Worm (Caenorhabditis elegans) whole organism, L1 larva: ENCODE results near the gene dpff-1.

Experiments used
- C04F5.9 ChIP-seq: sonication (generic microtip); optimal IDR thresholded peaks from 2 replicates; lab custom pipeline; 2016; ENCODE audit warnings: missing genetic modification characterization, missing compliant biosample characterization
- C16A3.4 ChIP-seq: fragments of 150-350 bp; optimal IDR thresholded peaks from 2 replicates; lab custom pipeline; 2014; ENCODE audit warnings: missing biosample characterization, missing genetic modification characterization
- alr-1 ChIP-seq: fragments of 200-800 bp; sonication (Bioruptor generic); optimal IDR thresholded peaks from 2 replicates; lab custom pipeline; 2018; ENCODE audit warnings: borderline replicate concordance, mild to moderate bottlenecking, missing genetic modification characterization, missing compliant biosample characterization
- ama-1 ChIP-seq: fragments of 150-350 bp; optimal IDR thresholded peaks from 2 replicates; lab custom pipeline; 2014
- ceh-88 ChIP-seq: fragments of 200-800 bp; sonication (Bioruptor generic); IDR thresholded peaks from 2 replicates; pipeline ENCODE4 v1.3.6; 2022; ENCODE audit warnings: missing genetic modification characterization, missing compliant biosample characterization
- ceh-90 ChIP-seq: sonication (generic microtip); optimal IDR thresholded peaks from 2 replicates; lab custom pipeline; 2016; ENCODE audit warnings: missing genetic modification characterization, missing compliant biosample characterization
- dpl-1 ChIP-seq, 3 experiments: fragments of 150-350 bp in 2 of 3; sonication (generic microtip) in 1 of 3; optimal IDR thresholded peaks; 2 replicates each; lab custom pipeline; 2014 to 2017; ENCODE audit warnings: missing biosample characterization in 3 of 3, missing genetic modification characterization in 3 of 3, missing genetic modification reagents in 3 of 3
- efl-1 ChIP-seq, 4 experiments: fragments of 150-350 bp; optimal IDR thresholded peaks in 3 of 4; peaks in 1 of 4; 1 replicate in 1 of 4; 2 replicates in 3 of 4; lab custom pipeline; 2014; ENCODE audit warnings: missing biosample characterization in 2 of 4, missing genetic modification characterization in 2 of 4, missing genetic modification reagents in 2 of 4
- egl-13 ChIP-seq: sonication (generic microtip); optimal IDR thresholded peaks from 2 replicates; lab custom pipeline; 2016; ENCODE audit warnings: missing genotype, missing genetic modification reagents, missing genetic modification characterization, missing compliant biosample characterization
- elt-2 ChIP-seq: sonication (generic microtip); optimal IDR thresholded peaks from 2 replicates; lab custom pipeline; 2016; ENCODE audit warnings: missing genetic modification characterization, mild to moderate bottlenecking, inconsistent platforms, missing compliant biosample characterization, missing genetic modification reagents
- elt-3 ChIP-seq, 6 experiments: fragments of 150-350 bp in 1 of 6; sonication (generic microtip); optimal IDR thresholded peaks; 2 replicates each; lab custom pipeline; 2017 to 2018; ENCODE audit warnings: missing biosample characterization in 6 of 6, missing genetic modification characterization in 6 of 6, inconsistent platforms in 1 of 6
- fkh-10 ChIP-seq: sonication (generic microtip); optimal IDR thresholded peaks from 2 replicates; lab custom pipeline; 2017; ENCODE audit warnings: missing biosample characterization, missing genetic modification reagents, missing genetic modification characterization
- fkh-4 ChIP-seq: sonication (generic microtip); optimal IDR thresholded peaks from 2 replicates; lab custom pipeline; 2016; ENCODE audit warnings: missing compliant biosample characterization, missing genetic modification characterization, borderline replicate concordance
- fkh-8 ChIP-seq: sonication (generic microtip); optimal IDR thresholded peaks from 2 replicates; lab custom pipeline; 2016; ENCODE audit warnings: mild to moderate bottlenecking, missing genetic modification characterization, missing compliant biosample characterization
- fos-1 ChIP-seq: fragments of 150-350 bp; optimal IDR thresholded peaks from 2 replicates; lab custom pipeline; 2014; ENCODE audit warnings: missing biosample characterization, missing genetic modification characterization
- grh-1 ChIP-seq: fragments of 200-800 bp; sonication (Bioruptor generic); IDR thresholded peaks from 2 replicates; pipeline ENCODE4 v1.3.6; 2022; ENCODE audit warnings: missing genetic modification reagents, missing genetic modification characterization, missing compliant biosample characterization
- hpl-2 ChIP-seq: fragments of 150-350 bp; optimal IDR thresholded peaks from 2 replicates; lab custom pipeline; 2014; ENCODE audit warnings: missing biosample characterization, missing genetic modification reagents, missing genetic modification characterization
- irx-1 ChIP-seq: sonication (generic microtip); optimal IDR thresholded peaks from 2 replicates; lab custom pipeline; 2016; ENCODE audit warnings: missing genetic modification characterization, missing compliant biosample characterization
- lin-14 ChIP-seq: fragments of 200-800 bp; sonication (Bioruptor generic); optimal IDR thresholded peaks from 2 replicates; lab custom pipeline; 2018; ENCODE audit warnings: mild to moderate bottlenecking, missing genetic modification characterization, moderate library complexity, missing compliant biosample characterization
- lin-15B ChIP-seq: fragments of 150-350 bp; sonication (generic microtip); optimal IDR thresholded peaks from 3 replicates; lab custom pipeline; 2014; ENCODE audit warnings: missing biosample characterization, missing genetic modification characterization
- lin-35 ChIP-seq, 2 experiments: fragments of 150-350 bp; optimal IDR thresholded peaks; 2 replicates each; lab custom pipeline; 2014; ENCODE audit warnings: missing biosample characterization in 2 of 2, missing genetic modification characterization in 2 of 2, missing genetic modification reagents in 2 of 2
- lsy-2 ChIP-seq, 2 experiments: fragments of 150-350 bp; optimal IDR thresholded peaks; 2 replicates each; lab custom pipeline; 2014; ENCODE audit warnings: missing biosample characterization in 2 of 2, missing genetic modification characterization in 2 of 2
- mef-2 ChIP-seq: fragments of 150-350 bp; optimal IDR thresholded peaks from 2 replicates; lab custom pipeline; 2014; ENCODE audit warnings: missing biosample characterization, missing genetic modification characterization
- nhr-12 ChIP-seq: sonication (generic microtip); optimal IDR thresholded peaks from 2 replicates; lab custom pipeline; 2017; ENCODE audit warnings: missing biosample characterization, missing genetic modification characterization
- nhr-19 ChIP-seq: fragments of 200-800 bp; sonication (Bioruptor generic); conservative IDR thresholded peaks from 2 replicates; pipeline ENCODE4 v1.3.6; 2022; ENCODE audit warnings: missing genetic modification characterization, missing compliant biosample characterization
- nhr-20 ChIP-seq: sonication (generic microtip); optimal IDR thresholded peaks from 2 replicates; lab custom pipeline; 2016; ENCODE audit warnings: mild to moderate bottlenecking, missing genetic modification characterization, missing compliant biosample characterization
- nhr-28 ChIP-seq: fragments of 150-350 bp; optimal IDR thresholded peaks from 2 replicates; lab custom pipeline; 2014; ENCODE audit warnings: missing biosample characterization, missing genetic modification characterization
- nhr-47 ChIP-seq: sonication (generic microtip); optimal IDR thresholded peaks from 2 replicates; lab custom pipeline; 2016; ENCODE audit warnings: mild to moderate bottlenecking, missing genetic modification characterization, moderate library complexity, missing compliant biosample characterization
- nhr-71 ChIP-seq: sonication (generic microtip); optimal IDR thresholded peaks from 2 replicates; lab custom pipeline; 2016; ENCODE audit warnings: mild to moderate bottlenecking, missing genetic modification characterization, moderate library complexity, missing compliant biosample characterization
- nhr-76 ChIP-seq: sonication (generic microtip); optimal IDR thresholded peaks from 2 replicates; lab custom pipeline; 2017; ENCODE audit warnings: missing biosample characterization, missing genetic modification characterization
- nhr-85 ChIP-seq: sonication (generic microtip); peaks from one replicate; lab custom pipeline; 2016; ENCODE audit warnings: missing genetic modification characterization, inconsistent platforms, missing compliant biosample characterization
- nhr-90 ChIP-seq: sonication (generic microtip); optimal IDR thresholded peaks from 2 replicates; lab custom pipeline; 2016; ENCODE audit warnings: mild to moderate bottlenecking, missing genetic modification characterization, missing compliant biosample characterization; ENCODE audit not compliant: poor library complexity
- pax-3 ChIP-seq: fragments of 200-800 bp; sonication (Bioruptor generic); optimal IDR thresholded peaks from 2 replicates; lab custom pipeline; 2018; ENCODE audit warnings: mild to moderate bottlenecking, missing genetic modification characterization, moderate library complexity, missing compliant biosample characterization
- pqm-1 ChIP-seq: sonication (generic microtip); optimal IDR thresholded peaks from 3 replicates; lab custom pipeline; 2017; ENCODE audit warnings: missing biosample characterization, missing genetic modification characterization
- rnt-1 ChIP-seq: sonication (generic microtip); optimal IDR thresholded peaks from 2 replicates; lab custom pipeline; 2016; ENCODE audit warnings: mild to moderate bottlenecking, missing genetic modification characterization, moderate library complexity, missing compliant biosample characterization
- skn-1 ChIP-seq: fragments of 150-350 bp; optimal IDR thresholded peaks from 2 replicates; lab custom pipeline; 2014; ENCODE audit warnings: missing biosample characterization, missing genetic modification characterization
- snpc-4 ChIP-seq: fragments of 150-350 bp; optimal IDR thresholded peaks from 2 replicates; lab custom pipeline; 2014; ENCODE audit warnings: missing biosample characterization, missing genetic modification characterization
- snu-23 ChIP-seq: sonication (generic microtip); optimal IDR thresholded peaks from 2 replicates; lab custom pipeline; 2016; ENCODE audit warnings: missing genetic modification characterization, missing compliant biosample characterization
- sptf-1 ChIP-seq: fragments of 150-350 bp; optimal IDR thresholded peaks from 2 replicates; lab custom pipeline; 2014; ENCODE audit warnings: missing biosample characterization, missing genetic modification characterization
- swsn-7 ChIP-seq: sonication (generic microtip); optimal IDR thresholded peaks from 2 replicates; lab custom pipeline; 2016; ENCODE audit warnings: missing genetic modification characterization, missing compliant biosample characterization
- unc-130 ChIP-seq: fragments of 150-350 bp; optimal IDR thresholded peaks from 2 replicates; lab custom pipeline; 2017; ENCODE audit warnings: missing biosample characterization, missing genetic modification characterization, inconsistent platforms
- unc-30 ChIP-seq: sonication (generic microtip); optimal IDR thresholded peaks from 2 replicates; lab custom pipeline; 2017; ENCODE audit warnings: missing biosample characterization, missing genetic modification characterization
- unc-62 ChIP-seq: fragments of 150-350 bp; optimal IDR thresholded peaks from 2 replicates; lab custom pipeline; 2014; ENCODE audit warnings: missing biosample characterization, missing genetic modification reagents, missing genetic modification characterization
- zag-1 ChIP-seq: fragments of 150-350 bp; optimal IDR thresholded peaks from 2 replicates; lab custom pipeline; 2014; ENCODE audit warnings: missing biosample characterization, missing genetic modification characterization
- zip-4 ChIP-seq: fragments of 200-800 bp; sonication (Bioruptor generic); optimal IDR thresholded peaks from 2 replicates; lab custom pipeline; 2018; ENCODE audit warnings: mild to moderate bottlenecking, missing genetic modification characterization, moderate library complexity, missing compliant biosample characterization
- ztf-11 ChIP-seq, 2 experiments: sonication (generic microtip); optimal IDR thresholded peaks; 2 replicates each; lab custom pipeline; 2016 to 2017; ENCODE audit warnings: missing genetic modification characterization in 2 of 2, missing biosample characterization in 1 of 2, missing compliant biosample characterization in 1 of 2
- ztf-4 ChIP-seq: fragments of 150-350 bp; optimal IDR thresholded peaks from 2 replicates; lab custom pipeline; 2014; ENCODE audit warnings: missing biosample characterization, missing genetic modification characterization

dpff-1 gene

DNA sequence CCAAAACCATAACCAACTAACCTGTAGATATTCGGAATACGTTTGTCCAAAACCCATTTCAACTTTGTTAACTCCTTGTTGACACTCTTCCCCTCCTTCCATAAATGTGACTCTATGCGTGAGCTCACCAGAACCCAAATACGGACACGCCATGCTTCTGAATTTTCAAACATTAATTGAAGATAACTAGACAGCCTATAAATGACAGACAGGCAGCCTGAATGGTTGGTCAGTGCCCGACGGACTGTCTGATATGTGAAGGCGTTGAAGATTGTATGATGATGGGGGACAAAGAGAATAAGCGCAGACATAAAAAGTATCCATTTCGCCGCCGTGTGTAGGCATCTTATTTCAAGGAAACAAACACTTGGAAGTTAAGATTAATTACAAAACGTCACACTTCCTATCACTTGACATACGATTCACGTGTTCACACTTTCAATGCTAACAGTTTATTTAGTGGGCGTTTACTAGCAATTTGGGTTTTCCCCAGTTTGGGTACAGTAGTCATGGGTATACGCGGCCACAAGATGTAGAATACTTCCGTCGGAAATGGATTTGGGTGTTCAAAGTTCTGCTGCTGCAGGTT lies 13.7 kb upstream of the dpff-1 start, which contains the start of the genes tdo-2 and C28H8.2 (continued):
- no peak for TF ChIP-seq C04F5.9
- TF ChIP-seq irx-1 (tag; lab: Kevin White, UChicago), result peak; percentile 19
- no peak for TF ChIP-seq elt-2 (tag; lab: Kevin White, UChicago)
- peak; percentile 75 for TF ChIP-seq snu-23 (GFP tag; lab: Kevin White, UChicago)
- TF ChIP-seq lsy-2 (tag; optimal IDR thresholded peaks at IDR 0.05; lab: Kevin White, UChicago), result peak; percentile 37
- TF ChIP-seq rnt-1 (tag; lab: Kevin White, UChicago), result no peak
- TF ChIP-seq swsn-7, result peak; percentile 17
- TF ChIP-seq fkh-4 (tag; lab: Kevin White, UChicago), result no peak
- TF ChIP-seq zag-1, result no peak
- no peak for TF ChIP-seq sptf-1 (tag; lab: Kevin White, UChicago)
- no peak for TF ChIP-seq zip-4 (GFP tag; lab: Kevin White, UChicago)
- TF ChIP-seq lin-15B, result no peak
- TF ChIP-seq nhr-76 (tag; lab: Kevin White, UChicago), result no peak
- no peak for TF ChIP-seq nhr-12
- TF ChIP-seq skn-1 (tag; lab: Kevin White, UChicago), result peak; percentile 4
- peak; percentile 78 for TF ChIP-seq nhr-19 (GFP tag; lab: Robert Waterston, UW)
- TF ChIP-seq grh-1 (GFP tag; lab: Robert Waterston, UW), result peak; percentile 71
- no peak for TF ChIP-seq unc-30
- no peak for TF ChIP-seq snpc-4
- no peak for TF ChIP-seq fos-1
- TF ChIP-seq, all 84 proteins: peak for 28

DNA sequence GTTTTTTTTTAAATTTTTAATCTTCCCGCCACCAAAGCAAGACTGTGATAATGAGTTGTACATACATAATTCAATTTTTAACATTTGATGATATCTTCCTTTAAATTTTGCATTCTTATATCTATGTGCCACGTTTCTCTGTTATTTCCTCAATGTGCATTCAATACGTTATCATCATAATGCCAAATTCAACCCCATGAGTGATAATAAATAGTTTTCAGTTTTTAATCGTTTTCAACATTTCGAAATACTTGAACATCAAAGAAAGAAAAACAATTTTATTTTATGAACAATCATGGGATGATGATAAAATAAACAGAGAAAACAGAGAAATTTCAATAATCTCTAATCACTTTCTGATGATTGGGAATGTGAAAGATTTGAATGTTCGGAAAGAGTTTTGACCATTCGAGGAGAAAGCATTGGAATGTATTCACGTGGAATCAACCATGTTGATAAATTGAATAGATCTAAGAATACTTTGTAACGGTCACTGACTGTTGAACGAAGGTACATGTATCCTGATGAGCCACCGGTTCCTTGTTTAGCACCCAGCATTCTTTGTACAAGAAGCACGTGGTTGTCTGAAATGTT lies 11.3 kb upstream of the dpff-1 start:
- TF ChIP-seq nhr-85 (tag; lab: Kevin White, UChicago) (peak; percentile 40), elt-2 (tag; lab: Kevin White, UChicago) (peak; percentile 67), unc-130 (no peak), fkh-10 (no peak), snu-23 (GFP tag; lab: Kevin White, UChicago) (peak; percentile 21), nhr-90 (tag; lab: Kevin White, UChicago) (peak; percentile 75), ceh-90 (tag; lab: Kevin White, UChicago) (no peak), nhr-20 (tag; lab: Kevin White, UChicago) (peak; percentile 27), ama-1 (lab: Kevin White, UChicago) (peak; percentile 43), lin-14 (peak; percentile 16), ztf-4 (tag; lab: Kevin White, UChicago) (peak; percentile 11), lin-35 (GFP tag; optimal IDR thresholded peaks at IDR 0.05; lab: Kevin White, UChicago) (peak in 1 of 2 experiments; percentile 57), C16A3.4 (peak; percentile 22), nhr-47 (peak; percentile 12), efl-1 (optimal IDR thresholded peaks at IDR 0.05; lab: Kevin White, UChicago) (peak in 1 of 2 experiments; percentile 21), efl-1 (GFP tag; optimal IDR thresholded peaks at IDR 0.05 in 1 of 2; lab: Kevin White, UChicago) (peak in 1 of 2 experiments; percentile 70), lsy-2 (tag; optimal IDR thresholded peaks at IDR 0.05; lab: Kevin White, UChicago) (peak in 1 of 2 experiments; percentile 34), nhr-71 (tag; lab: Kevin White, UChicago) (peak; percentile 59), fos-1 (no peak), pax-3 (tag; lab: Kevin White, UChicago) (peak; percentile 9), ceh-88 (GFP tag; lab: Robert Waterston, UW) (no peak), pqm-1 (peak; percentile 34)

DNA sequence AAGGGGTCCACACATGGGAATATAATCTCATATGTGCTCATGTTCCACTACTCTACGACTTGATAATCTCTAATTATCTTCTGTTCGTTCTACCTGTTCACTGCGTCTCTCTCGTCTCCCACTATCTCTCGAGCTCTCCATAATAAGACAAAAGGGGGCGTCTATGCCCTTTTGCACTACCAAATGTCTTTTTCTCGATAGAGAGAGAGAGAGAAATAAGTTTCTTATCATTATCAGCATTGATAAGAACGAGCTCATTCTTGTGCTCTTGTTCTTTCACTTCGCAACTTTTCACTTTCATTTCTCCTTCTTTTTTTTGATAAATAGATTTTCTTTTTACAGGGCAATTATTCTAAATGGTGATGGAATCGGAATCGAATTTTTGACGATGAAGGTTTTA lies 9.8 kb upstream of the dpff-1 start:
- TF ChIP-seq nhr-28 (tag; lab: Kevin White, UChicago), result no peak
- TF ChIP-seq pax-3 (tag; lab: Kevin White, UChicago), result no peak
- no peak for TF ChIP-seq nhr-20 (tag; lab: Kevin White, UChicago)
- TF ChIP-seq unc-30, result no peak
- TF ChIP-seq mef-2, result no peak
- no peak for TF ChIP-seq egl-13 (tag; lab: Kevin White, UChicago)
- TF ChIP-seq efl-1 (optimal IDR thresholded peaks at IDR 0.05; lab: Kevin White, UChicago), result no peak
- TF ChIP-seq efl-1 (GFP tag; optimal IDR thresholded peaks at IDR 0.05 in 1 of 2; lab: Kevin White, UChicago), result peak in 1 of 2 experiments; percentile 55
- no peak for TF ChIP-seq fkh-8
- no peak for TF ChIP-seq hpl-2 (GFP tag; lab: Kevin White, UChicago)
- TF ChIP-seq elt-3 (tag; optimal IDR thresholded peaks at IDR 0.05; lab: Kevin White, UChicago), result no peak
- no peak for TF ChIP-seq ama-1 (lab: Kevin White, UChicago)
- no peak for TF ChIP-seq alr-1 (tag; lab: Kevin White, UChicago)
- no peak for TF ChIP-seq unc-62 (GFP tag; lab: Kevin White, UChicago)
- no peak for TF ChIP-seq ztf-11 (tag; optimal IDR thresholded peaks at IDR 0.05; lab: Kevin White, UChicago)
- TF ChIP-seq elt-2 (tag; lab: Kevin White, UChicago), result peak; percentile 34
- TF ChIP-seq nhr-76 (tag; lab: Kevin White, UChicago), result no peak
- TF ChIP-seq grh-1 (GFP tag; lab: Robert Waterston, UW), result no peak
- no peak for TF ChIP-seq skn-1 (tag; lab: Kevin White, UChicago)
- peak in 1 of 2 experiments; percentile 31 for TF ChIP-seq lin-35 (GFP tag; optimal IDR thresholded peaks at IDR 0.05; lab: Kevin White, UChicago)
- TF ChIP-seq pqm-1, result no peak
- no peak for TF ChIP-seq dpl-1 (GFP tag; optimal IDR thresholded peaks at IDR 0.05; lab: Kevin White, UChicago)
- TF ChIP-seq zip-4 (GFP tag; lab: Kevin White, UChicago), result no peak
